Worm (Caenorhabditis elegans): ENCODE data around the gene T06E6.1.
"Not testable (repeated sequence)": the region's sequence is repeated elsewhere in the genome, so short reads cannot be mapped to it uniquely, and the experiment has no call there.

Gene T06E6.1

ce11 chrV:15377903-15378302 is 16.9 kb downstream of the T06E6.1 start, which contains the start of gene srh-122:
srh-122 (minus strand) TSS chrV:15378003.
- TF ChIP-seq him-1 (tag; optimal IDR thresholded peaks at IDR 0.05) (no peak), W03F9.2 (tag; optimal IDR thresholded peaks at IDR 0.05) (no peak), dao-5 (tag; optimal IDR thresholded peaks at IDR 0.05) (no peak)

DNA sequence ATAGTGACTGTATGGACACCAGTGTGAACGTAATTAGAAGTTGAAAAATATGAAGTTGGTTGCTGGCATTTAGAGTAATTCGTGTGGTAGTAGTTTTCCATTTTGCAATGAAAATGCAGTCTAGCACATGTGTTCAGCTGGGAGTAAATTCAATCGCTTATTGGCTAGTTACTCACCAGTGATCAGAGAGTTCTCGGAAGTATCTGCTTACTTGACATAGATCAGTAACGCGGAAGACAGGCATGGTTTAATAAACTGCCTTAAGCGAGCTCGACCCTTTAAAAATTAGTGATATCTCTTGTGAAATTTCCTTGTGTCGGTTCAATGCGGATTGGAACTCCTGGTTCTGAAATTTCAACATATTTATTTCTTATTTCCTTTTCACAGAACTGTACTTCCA is 18.5 kb downstream of the T06E6.1 start, which contains the start of gene srh-52:
srh-52 (minus strand) TSS at position 101 of the 400 bp plus-strand sequence.
- TF ChIP-seq dao-5 (tag; optimal IDR thresholded peaks at IDR 0.05): no peak
- TF ChIP-seq him-1 (tag; optimal IDR thresholded peaks at IDR 0.05): no peak
- TF ChIP-seq W03F9.2 (tag; optimal IDR thresholded peaks at IDR 0.05): no peak

DNA sequence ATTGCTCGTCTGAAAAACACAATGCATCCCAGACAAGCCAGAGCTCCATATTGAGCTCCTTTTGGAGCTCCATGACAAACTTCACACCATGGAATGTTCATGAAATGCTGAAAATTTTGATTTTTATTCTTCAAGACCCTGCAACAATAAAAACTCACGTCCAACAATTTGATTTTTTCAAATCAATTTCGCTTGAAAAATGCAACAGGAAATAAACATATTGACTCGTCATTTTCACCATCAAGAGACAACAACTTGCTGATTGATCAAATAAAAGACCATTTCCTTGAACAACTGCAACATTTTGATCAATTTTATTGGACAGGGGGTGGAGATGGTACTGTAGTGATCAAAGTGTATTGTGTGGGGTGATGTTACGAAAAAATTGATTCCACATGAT is 25.1 kb downstream of the T06E6.1 start, which contains the start of gene nhr-269:
nhr-269 (minus strand) TSS at position 101 of the 400 bp plus-strand sequence.
- TF ChIP-seq him-1 (tag; optimal IDR thresholded peaks at IDR 0.05) (no peak), dao-5 (tag; optimal IDR thresholded peaks at IDR 0.05) (no peak), W03F9.2 (tag; optimal IDR thresholded peaks at IDR 0.05) (no peak)

DNA sequence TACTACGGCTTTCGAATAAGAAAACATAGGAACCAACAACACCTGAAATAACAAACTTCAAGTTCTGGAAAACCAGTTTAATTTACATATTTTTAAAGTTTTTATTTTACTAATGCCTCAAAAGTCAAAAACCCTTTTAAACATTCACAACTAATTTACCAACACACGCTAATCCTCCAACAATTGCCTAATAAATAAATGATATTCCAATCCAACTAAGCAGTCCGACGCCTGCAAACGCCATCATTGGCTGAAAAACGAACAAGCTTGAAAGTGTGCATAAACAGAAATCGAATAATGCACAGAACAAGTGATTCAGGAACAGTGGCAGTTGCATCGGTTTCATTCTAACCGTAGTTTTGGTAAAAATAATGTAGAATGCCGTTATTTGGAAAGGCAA is 27.0 kb downstream of the T06E6.1 start:
- TF ChIP-seq him-1 (tag; optimal IDR thresholded peaks at IDR 0.05): no peak
- TF ChIP-seq W03F9.2 (tag; optimal IDR thresholded peaks at IDR 0.05): no peak
- TF ChIP-seq dao-5 (tag; optimal IDR thresholded peaks at IDR 0.05): no peak

DNA sequence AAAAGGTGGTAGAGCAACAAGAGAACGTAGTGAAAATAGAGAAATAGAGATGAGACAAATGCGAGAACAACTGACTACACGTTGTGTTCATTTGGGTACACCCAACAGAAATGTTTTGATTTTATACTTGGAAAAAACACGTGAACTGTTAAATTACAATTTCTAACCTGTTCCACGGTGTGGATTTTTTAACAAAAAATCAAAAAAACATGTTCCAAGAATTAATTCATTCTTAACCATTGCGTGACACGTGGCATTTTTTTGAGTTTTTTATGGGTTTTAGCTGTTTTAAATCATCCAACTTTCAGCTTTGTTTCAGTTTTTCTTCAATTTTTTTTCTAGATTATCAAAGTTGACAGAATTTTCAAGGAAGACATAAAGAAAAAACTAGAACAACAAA is 33.3 kb downstream of the T06E6.1 start, which contains the start of gene ech-1.1:
ech-1.1 (minus strand) TSS at position 101 of the 400 bp plus-strand sequence.
- not testable (repeated sequence) for TF ChIP-seq dao-5, him-1, W03F9.2 (tag; optimal IDR thresholded peaks at IDR 0.05)

- no peak for TF ChIP-seq him-1 (tag; optimal IDR thresholded peaks at IDR 0.05)
- TF ChIP-seq dao-5 (tag; optimal IDR thresholded peaks at IDR 0.05): no peak
- TF ChIP-seq W03F9.2 (tag; optimal IDR thresholded peaks at IDR 0.05): no peak
These were observed 40.1 kb downstream of the T06E6.1 start, which contains the start of gene C29F3.7 for ce11 chrV:15354648-15355047. C29F3.7 (plus strand) TSS chrV:15354901.

ce11 chrV:15352376-15352775 is 42.4 kb downstream of the T06E6.1 start, which contains the start of gene srx-58:
srx-58 (plus strand) TSS chrV:15352676.
- no peak for TF ChIP-seq dao-5 (tag; optimal IDR thresholded peaks at IDR 0.05)
- no peak for TF ChIP-seq W03F9.2 (tag; optimal IDR thresholded peaks at IDR 0.05)
- TF ChIP-seq him-1 (tag; optimal IDR thresholded peaks at IDR 0.05): no peak

ce11 chrV:15350615-15351014 is 44.1 kb downstream of the T06E6.1 start, which contains the start of gene clec-231:
clec-231 (minus strand) TSS chrV:15350715.
- no peak for TF ChIP-seq dao-5 (tag; optimal IDR thresholded peaks at IDR 0.05)
- TF ChIP-seq him-1 (tag; optimal IDR thresholded peaks at IDR 0.05): no peak
- no peak for TF ChIP-seq W03F9.2 (tag; optimal IDR thresholded peaks at IDR 0.05)

DNA sequence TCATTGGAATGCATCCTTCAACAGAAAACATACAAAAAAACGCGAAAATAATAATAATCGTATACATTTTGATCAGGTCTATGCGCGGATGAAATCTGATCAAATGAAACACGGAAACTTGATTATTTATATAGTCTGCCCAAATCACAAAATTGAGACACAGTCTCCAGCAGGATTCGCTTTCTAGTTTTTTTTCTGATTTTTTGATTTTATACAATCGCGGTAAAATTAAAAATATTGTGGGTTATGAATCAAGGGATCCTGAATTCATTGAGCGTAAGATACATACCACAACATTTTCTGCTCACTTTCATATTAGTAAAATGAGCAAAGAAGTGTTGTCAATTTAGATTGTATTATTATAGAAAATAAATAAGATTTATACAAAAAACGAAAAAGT is 45.7 kb downstream of the T06E6.1 start, which contains the start of gene clec-230:
clec-230 (minus strand) TSS at position 101 of the 400 bp plus-strand sequence.
- TF ChIP-seq dao-5 (tag; optimal IDR thresholded peaks at IDR 0.05) (no peak), W03F9.2 (tag; optimal IDR thresholded peaks at IDR 0.05) (no peak), him-1 (tag; optimal IDR thresholded peaks at IDR 0.05) (no peak)

ce11 chrV:15347292-15347691 is 47.5 kb downstream of the T06E6.1 start, which contains the start of gene C29F3.3:
C29F3.3 (minus strand) TSS chrV:15347392.
- TF ChIP-seq him-1 (tag; optimal IDR thresholded peaks at IDR 0.05): no peak
- TF ChIP-seq W03F9.2 (tag; optimal IDR thresholded peaks at IDR 0.05): no peak
- TF ChIP-seq dao-5 (tag; optimal IDR thresholded peaks at IDR 0.05): no peak

DNA sequence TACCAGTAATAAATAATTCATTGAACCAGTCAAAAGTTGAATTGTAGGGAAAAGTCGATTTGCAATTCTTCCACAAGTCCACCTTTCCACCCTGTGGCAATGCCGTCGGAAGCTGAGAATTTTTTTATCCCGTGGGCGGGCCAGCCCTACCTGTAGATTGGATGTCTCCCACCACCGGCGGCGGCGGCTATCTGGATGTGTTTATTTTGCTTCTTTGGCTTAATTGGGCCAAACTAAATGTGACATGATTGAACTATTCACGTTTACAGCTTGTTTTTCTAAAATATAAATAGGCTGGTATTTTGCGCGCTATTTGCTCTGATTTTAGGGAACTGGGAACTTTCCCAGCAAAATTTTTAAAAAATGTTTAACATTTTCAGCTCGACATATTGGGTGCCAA is 50.3 kb downstream of the T06E6.1 start, which contains the start of gene wrt-8:
wrt-8 (minus strand) TSS at position 101 of the 400 bp plus-strand sequence.
- TF ChIP-seq W03F9.2 (tag; optimal IDR thresholded peaks at IDR 0.05): no peak
- TF ChIP-seq him-1 (tag; optimal IDR thresholded peaks at IDR 0.05): no peak
- no peak for TF ChIP-seq dao-5 (tag; optimal IDR thresholded peaks at IDR 0.05)
